Worm (Caenorhabditis elegans): ENCODE results near the gene nlp-25.

DNA sequence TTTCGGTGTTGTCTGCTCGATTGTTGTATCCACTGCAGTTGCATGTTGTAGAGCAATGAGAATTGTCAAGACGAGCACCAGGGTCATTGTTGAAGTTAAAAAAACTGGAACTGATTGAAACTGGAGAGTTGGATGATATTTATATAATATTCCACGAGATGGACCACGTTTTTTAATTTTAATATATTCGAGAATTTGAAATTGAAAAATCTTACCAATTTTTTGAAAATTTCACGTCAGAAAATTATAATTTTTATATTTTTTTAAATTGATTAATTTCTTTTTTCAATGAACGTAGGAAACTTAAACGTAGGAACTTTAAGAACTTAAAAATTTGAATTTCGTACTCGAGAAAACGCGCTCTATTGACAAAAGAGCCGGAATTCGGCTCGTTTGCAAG lies 26.6 kb downstream of the nlp-25 start, which contains the start of gene Y43F8C.5:
- TF ChIP-seq ama-1 (optimal IDR thresholded peaks at IDR 0.05): no peak
- no peak for TF ChIP-seq nhr-25 (tag; optimal IDR thresholded peaks at IDR 0.05)
- no peak for TF ChIP-seq sem-4 (tag; optimal IDR thresholded peaks at IDR 0.05)
- no peak for TF ChIP-seq blmp-1 (tag; optimal IDR thresholded peaks at IDR 0.05; ENCODE audit: insufficient read depth)
- no peak for TF ChIP-seq nhr-11 (tag; optimal IDR thresholded peaks at IDR 0.05)
- no peak for TF ChIP-seq elt-1 (tag; optimal IDR thresholded peaks at IDR 0.05)
- no peak for TF ChIP-seq gmeb-1 (tag; optimal IDR thresholded peaks at IDR 0.05)
- no peak for TF ChIP-seq lin-13 (GFP tag; optimal IDR thresholded peaks at IDR 0.05)
- no peak for TF ChIP-seq zag-1 (tag; optimal IDR thresholded peaks at IDR 0.05)

Data from whole organism, L2 larva.